Fruit fly (Drosophila melanogaster): ENCODE results near the gene CG7208.
A peak's percentile ranks its signal among the peaks of the same experiment; 100 is the strongest.

Gene CG7208

dm6 chr3R:18196991-18197801 is 11.7 kb upstream of the CG7208 start:
- peak; percentile 45 for TF ChIP-seq Hr39 (GFP tag; optimal IDR thresholded peaks at IDR 0.05)
- peak; percentile 44 for TF ChIP-seq Hr4 (GFP tag; optimal IDR thresholded peaks at IDR 0.05)
- peak; percentile 50 for TF ChIP-seq Sox102F (GFP tag; optimal IDR thresholded peaks at IDR 0.05)
- TF ChIP-seq CG31627 (GFP tag; optimal IDR thresholded peaks at IDR 0.05) = peak; percentile 58
- no peak for TF ChIP-seq CG6163 (GFP tag; IDR thresholded peaks at IDR 0.05)
- peak; percentile 68 for TF ChIP-seq CG10631 (GFP tag; optimal IDR thresholded peaks at IDR 0.05)
- TF ChIP-seq spab (GFP tag; optimal IDR thresholded peaks at IDR 0.05) = peak; percentile 79
- peak; percentile 17 for TF ChIP-seq cyc (GFP tag; optimal IDR thresholded peaks at IDR 0.05)
- no peak for TF ChIP-seq Gug (GFP tag; IDR thresholded peaks at IDR 0.05)
- TF ChIP-seq CG11762 (GFP tag; optimal IDR thresholded peaks at IDR 0.05; ENCODE audit: insufficient read depth) = no peak
- peak; percentile 21 for TF ChIP-seq CG3919 (GFP tag; optimal IDR thresholded peaks at IDR 0.05)
- TF ChIP-seq svp (GFP tag) = peak; percentile 82
- peak; percentile 86 for TF ChIP-seq CG6854 (GFP tag; optimal IDR thresholded peaks at IDR 0.05)
- peak; percentile 86 for TF ChIP-seq CG6808 (GFP tag; optimal IDR thresholded peaks at IDR 0.05)
- no peak for TF ChIP-seq CG8119 (GFP tag; IDR thresholded peaks at IDR 0.05)
- TF ChIP-seq CG34406 (GFP tag; optimal IDR thresholded peaks at IDR 0.05) = peak; percentile 23
- TF ChIP-seq dsx (GFP tag; optimal IDR thresholded peaks at IDR 0.05; ENCODE audit: poor library complexity, severe bottlenecking) = peak; percentile 86
- peak; percentile 64 to 75 for TF ChIP-seq salr (GFP tag; optimal IDR thresholded peaks at IDR 0.05)
- TF ChIP-seq Eip93F (GFP tag; optimal IDR thresholded peaks at IDR 0.05) = peak; percentile 77
- TF ChIP-seq Hr38 (GFP tag; optimal IDR thresholded peaks at IDR 0.05) = no peak
- TF ChIP-seq Met (GFP tag; optimal IDR thresholded peaks at IDR 0.05) = peak; percentile 62
- TF ChIP-seq Ets96B (tag; optimal IDR thresholded peaks at IDR 0.05) = peak; percentile 84
- peak; percentile 41 for TF ChIP-seq Ets21C (GFP tag; optimal IDR thresholded peaks at IDR 0.05)
- peak; percentile 95 to 96 for TF ChIP-seq ss (GFP tag; optimal IDR thresholded peaks at IDR 0.05)
- peak; percentile 59 for TF ChIP-seq CG8632 (GFP tag; optimal IDR thresholded peaks at IDR 0.05)
- peak; percentile 59 for TF ChIP-seq Sox14 (GFP tag; optimal IDR thresholded peaks at IDR 0.05)
- TF ChIP-seq CG32006 (GFP tag; optimal IDR thresholded peaks at IDR 0.05) = peak; percentile 67
- TF ChIP-seq fkh (GFP tag; optimal IDR thresholded peaks at IDR 0.05) = peak; percentile 17
- TF ChIP-seq vri (GFP tag; optimal IDR thresholded peaks at IDR 0.05) = peak; percentile 77
- peak; percentile 79 for TF ChIP-seq Lpt (GFP tag; optimal IDR thresholded peaks at IDR 0.05)
- peak; percentile 91 for TF ChIP-seq CG1621 (tag; optimal IDR thresholded peaks at IDR 0.05)
- peak; percentile 55 for TF ChIP-seq dac (GFP tag; optimal IDR thresholded peaks at IDR 0.05)
- peak; percentile 81 for TF ChIP-seq net (GFP tag; optimal IDR thresholded peaks at IDR 0.05)
- no peak for TF ChIP-seq CG8319 (GFP tag; optimal IDR thresholded peaks at IDR 0.05)
- TF ChIP-seq CG16779 (tag; optimal IDR thresholded peaks at IDR 0.05) = peak; percentile 92
- peak; percentile 54 for TF ChIP-seq lz (GFP tag; optimal IDR thresholded peaks at IDR 0.05)
- peak; percentile 25 for TF ChIP-seq CG6792 (GFP tag; optimal IDR thresholded peaks at IDR 0.05)
- TF ChIP-seq CG4318 (GFP tag; optimal IDR thresholded peaks at IDR 0.05) = peak; percentile 53
- TF ChIP-seq CG6276 (GFP tag; optimal IDR thresholded peaks at IDR 0.05) = peak; percentile 96
- TF ChIP-seq CG11294 (GFP tag; IDR thresholded peaks at IDR 0.05) = no peak
- peak; percentile 11 for TF ChIP-seq Blimp-1 (GFP tag; optimal IDR thresholded peaks at IDR 0.05)
- peak; percentile 76 for TF ChIP-seq CG3032 (tag; optimal IDR thresholded peaks at IDR 0.05)
- TF ChIP-seq CG7368 (GFP tag; optimal IDR thresholded peaks at IDR 0.05) = peak; percentile 10
- no peak for TF ChIP-seq CG15336 (GFP tag; IDR thresholded peaks at IDR 0.05)
- TF ChIP-seq fd85E (GFP tag; optimal IDR thresholded peaks at IDR 0.05) = peak; percentile 33
- TF ChIP-seq Eip75B (GFP tag; optimal IDR thresholded peaks at IDR 0.05) = peak; percentile 42
- TF ChIP-seq esn (GFP tag; optimal IDR thresholded peaks at IDR 0.05) = peak; percentile 74
- TF ChIP-seq Eip78C (GFP tag) = peak; percentile 88
- no peak for TF ChIP-seq eg (GFP tag; IDR thresholded peaks at IDR 0.05)
- TF ChIP-seq Sox15 (GFP tag; optimal IDR thresholded peaks at IDR 0.05) = peak; percentile 49
